Fruit fly (Drosophila melanogaster) Kc167 (cell line): ENCODE data around the gene bcn92.

Experiments
- Myc ChIP-seq: fragments of >200 bp; optimal IDR thresholded peaks from 2 replicates; lab custom pipeline; 2017; ENCODE audit warnings: missing external identifiers
- Sin3A ChIP-seq: fragments of >200 bp; optimal IDR thresholded peaks from 2 replicates; lab custom pipeline; 2018; ENCODE audit warnings: missing external identifiers
- h ChIP-seq: fragments of >200 bp; optimal IDR thresholded peaks from 3 replicates; lab custom pipeline; 2018; ENCODE audit warnings: missing external identifiers
- insv ChIP-seq: fragments of >200 bp; optimal IDR thresholded peaks from 3 replicates; lab custom pipeline; 2018; ENCODE audit warnings: missing external identifiers
- psq ChIP-seq: fragments of >200 bp; optimal IDR thresholded peaks from 2 replicates; lab custom pipeline; 2017; ENCODE audit warnings: missing external identifiers
- ttk ChIP-seq: sonication (Bioruptor generic); optimal IDR thresholded peaks from 2 replicates; lab custom pipeline; 2017; ENCODE audit warnings: missing external identifiers

Gene bcn92

dm6 chrX:2149478-2149877 is at the start of gene bcn92:
TSS of gene bcn92 (minus strand) at chrX:2149647.
- TF ChIP-seq h (lab: Kevin White, UChicago): no peak
- no peak for TF ChIP-seq insv
- TF ChIP-seq Myc: no peak
- TF ChIP-seq psq (lab: Kevin White, UChicago): no peak
- TF ChIP-seq ttk (lab: Kevin White, UChicago): no peak
- no peak for TF ChIP-seq Sin3A (lab: Kevin White, UChicago)

- TF ChIP-seq Sin3A (lab: Kevin White, UChicago) (no peak), h (lab: Kevin White, UChicago) (no peak), ttk (lab: Kevin White, UChicago) (no peak), Myc (no peak), psq (lab: Kevin White, UChicago) (no peak), insv (no peak)
Observed at dm6 chrX:2198272-2198571, 48.8 kb upstream of the bcn92 start.

dm6 chrX:2197414-2198271 is 48.2 kb upstream of the bcn92 start:
- TF ChIP-seq Sin3A (lab: Kevin White, UChicago) (no peak), h (lab: Kevin White, UChicago) (no peak), Myc (no peak), psq (lab: Kevin White, UChicago) (no peak), ttk (lab: Kevin White, UChicago) (no peak), insv (no peak)

- TF ChIP-seq psq (lab: Kevin White, UChicago) (no peak), Sin3A (lab: Kevin White, UChicago) (no peak), ttk (lab: Kevin White, UChicago) (no peak), Myc (no peak), insv (no peak), h (lab: Kevin White, UChicago) (no peak)
Observed at dm6 chrX:2196086-2196732, 46.8 kb upstream of the bcn92 start.

- TF ChIP-seq h (lab: Kevin White, UChicago) (no peak), ttk (lab: Kevin White, UChicago) (no peak), Sin3A (lab: Kevin White, UChicago) (no peak), Myc (no peak), psq (lab: Kevin White, UChicago) (no peak), insv (no peak)
Observed at dm6 chrX:2194208-2195094, 45.0 kb upstream of the bcn92 start.

dm6 chrX:2193809-2194207 is 44.4 kb upstream of the bcn92 start, which contains the start of gene CG14053:
TSS of gene CG14053 (minus strand) at chrX:2193909.
- TF ChIP-seq ttk (lab: Kevin White, UChicago) (no peak), psq (lab: Kevin White, UChicago) (no peak), Myc (no peak), insv (no peak), h (lab: Kevin White, UChicago) (no peak), Sin3A (lab: Kevin White, UChicago) (no peak)

dm6 chrX:2193158-2193557 is 43.7 kb upstream of the bcn92 start:
- TF ChIP-seq Sin3A (lab: Kevin White, UChicago): no peak
- no peak for TF ChIP-seq ttk (lab: Kevin White, UChicago)

- TF ChIP-seq h (lab: Kevin White, UChicago): no peak
- no peak for TF ChIP-seq Sin3A (lab: Kevin White, UChicago)
- TF ChIP-seq Myc: no peak
- TF ChIP-seq ttk (lab: Kevin White, UChicago): no peak
- no peak for TF ChIP-seq psq (lab: Kevin White, UChicago)
- TF ChIP-seq insv: no peak
Observed at dm6 chrX:2191896-2192295, 42.4 kb upstream of the bcn92 start.

dm6 chrX:2188888-2189287 is 39.4 kb upstream of the bcn92 start, which contains the start of gene Mct1:
TSS of gene Mct1 (plus strand) at chrX:2189188.
- no peak for TF ChIP-seq psq (lab: Kevin White, UChicago)
- no peak for TF ChIP-seq ttk (lab: Kevin White, UChicago)
- TF ChIP-seq h (lab: Kevin White, UChicago): no peak
- no peak for TF ChIP-seq insv
- TF ChIP-seq Sin3A (lab: Kevin White, UChicago): no peak
- TF ChIP-seq Myc: no peak

- TF ChIP-seq psq (lab: Kevin White, UChicago): no peak
- no peak for TF ChIP-seq Sin3A (lab: Kevin White, UChicago)
- no peak for TF ChIP-seq ttk (lab: Kevin White, UChicago)
- no peak for TF ChIP-seq Myc
- TF ChIP-seq h (lab: Kevin White, UChicago): no peak
- TF ChIP-seq insv: no peak
Observed at dm6 chrX:2187520-2187919, 38.1 kb upstream of the bcn92 start, which contains the start of gene CG3457. TSS of gene CG3457 (plus strand) at chrX:2187820.

- TF ChIP-seq ttk (lab: Kevin White, UChicago) (no peak), Myc (no peak), insv (no peak), h (lab: Kevin White, UChicago) (no peak), Sin3A (lab: Kevin White, UChicago) (no peak), psq (lab: Kevin White, UChicago) (no peak)
Observed at dm6 chrX:2186555-2186954, 37.1 kb upstream of the bcn92 start, which contains the start of gene CG17777. TSS of gene CG17777 (plus strand) at chrX:2186855.
